Fruit fly (Drosophila melanogaster): ENCODE measurements around the gene CG31787.
A peak's percentile ranks its signal among the peaks of the same experiment; 100 is the strongest.

CG31787 gene

dm6 chr2L:18325120-18325581 is 39.6 kb upstream of the CG31787 start (continued):
- TF ChIP-seq CG6272 (GFP tag; IDR thresholded peaks at IDR 0.05) (peak; percentile 67), MESR4 (GFP tag; optimal IDR thresholded peaks at IDR 0.05) (peak; percentile 13), Tbp (GFP tag; optimal IDR thresholded peaks at IDR 0.05) (no peak), H2.0 (GFP tag; IDR thresholded peaks at IDR 0.05) (peak; percentile 81), luna (GFP tag; optimal IDR thresholded peaks at IDR 0.05) (no peak), CG14860 (GFP tag; IDR thresholded peaks at IDR 0.05; ENCODE audit: partially characterized antibody) (no peak), zfh1 (GFP tag; IDR thresholded peaks at IDR 0.05) (peak; percentile 93), CG10431 (GFP tag; optimal IDR thresholded peaks at IDR 0.05) (peak; percentile 71), CG10366 (GFP tag; IDR thresholded peaks at IDR 0.05) (peak; percentile 89), sim (GFP tag; IDR thresholded peaks at IDR 0.05) (peak; percentile 70; the same call in 1 of the 2 replicates), MTF-1 (GFP tag; optimal IDR thresholded peaks at IDR 0.05; ENCODE audit: borderline replicate concordance) (peak; percentile 43), bcd (GFP tag; optimal IDR thresholded peaks at IDR 0.05) (peak; percentile 81), HLH3B (GFP tag; IDR thresholded peaks at IDR 0.05) (peak; percentile 81), fu2 (GFP tag; optimal IDR thresholded peaks at IDR 0.05) (peak; percentile 43), CG15269 (tag; optimal IDR thresholded peaks at IDR 0.05) (peak; percentile 87), vfl (GFP tag; optimal IDR thresholded peaks at IDR 0.05) (peak; percentile 62), mam (GFP tag; optimal IDR thresholded peaks at IDR 0.05) (peak; percentile 75), wor (GFP tag; IDR thresholded peaks at IDR 0.05) (peak; percentile 81), CG13296 (GFP tag; optimal IDR thresholded peaks at IDR 0.05) (peak; percentile 56), ap (GFP tag; IDR thresholded peaks at IDR 0.05) (peak; percentile 88), CG7271 (tag; optimal IDR thresholded peaks at IDR 0.05) (no peak), Doc2 (GFP tag; IDR thresholded peaks at IDR 0.05) (no peak; the same call in 1 of the 2 replicates), CG16815 (GFP tag; optimal IDR thresholded peaks at IDR 0.05) (peak; percentile 64), ERR (GFP tag; optimal IDR thresholded peaks at IDR 0.05) (peak; percentile 33), disco-r (GFP tag; optimal IDR thresholded peaks at IDR 0.05) (peak; percentile 57), Aef1 (GFP tag; IDR thresholded peaks at IDR 0.05) (peak; percentile 77), CG32772 (GFP tag; IDR thresholded peaks at IDR 0.05) (peak; percentile 87), CG3726 (GFP tag; IDR thresholded peaks at IDR 0.05) (peak; percentile 77; the same call in 2 of the 3 replicates), Hsf (GFP tag; optimal IDR thresholded peaks at IDR 0.05) (peak; percentile 84), H15 (GFP tag; IDR thresholded peaks at IDR 0.05) (peak; percentile 76), CG16813 (GFP tag; IDR thresholded peaks at IDR 0.05; ENCODE audit: partially characterized antibody) (no peak), CG17912 (GFP tag; optimal IDR thresholded peaks at IDR 0.05) (no peak), Hr51 (GFP tag; optimal IDR thresholded peaks at IDR 0.05) (peak; percentile 50 to 87), gsb (GFP tag; IDR thresholded peaks at IDR 0.05) (no peak), crc (GFP tag; optimal IDR thresholded peaks at IDR 0.05) (peak; percentile 77), ac (GFP tag; optimal IDR thresholded peaks at IDR 0.05) (peak; percentile 43), abd-A (tag; optimal IDR thresholded peaks at IDR 0.05) (no peak), lmd (GFP tag; IDR thresholded peaks at IDR 0.05) (peak; percentile 88), Kr (GFP tag; optimal IDR thresholded peaks at IDR 0.05) (peak; percentile 51), CG2875 (GFP tag; optimal IDR thresholded peaks at IDR 0.05) (peak; percentile 84), CG2199 (GFP tag; IDR thresholded peaks at IDR 0.05) (peak; percentile 94), Pdp1 (GFP tag; optimal IDR thresholded peaks at IDR 0.05) (peak; percentile 80 to 88), Gsc (GFP tag; IDR thresholded peaks at IDR 0.05) (peak; percentile 58), klu (GFP tag; IDR thresholded peaks at IDR 0.05) (peak; percentile 40; the same call in 1 of the 2 replicates), CG2129 (GFP tag; IDR thresholded peaks at IDR 0.05; ENCODE audit: partially characterized antibody) (no peak), tgo (GFP tag; IDR thresholded peaks at IDR 0.05) (peak; percentile 85), CG10654 (GFP tag; optimal IDR thresholded peaks at IDR 0.05) (peak; percentile 79), bbx (GFP tag; IDR thresholded peaks at IDR 0.05; ENCODE audit: partially characterized antibody) (no peak), Dfd (GFP tag; optimal IDR thresholded peaks at IDR 0.05) (no peak), Doc3 (GFP tag; IDR thresholded peaks at IDR 0.05; ENCODE audit: partially characterized antibody) (no peak), dmrt99B (tag; optimal IDR thresholded peaks at IDR 0.05) (peak; percentile 90)

Measured in whole organism, embryonic.